Fruit fly (Drosophila melanogaster): Measurements from ENCODE around the gene CG8360.
A peak's percentile ranks its signal among the peaks of the same experiment; 100 is the strongest.

CG8360 gene

dm6 chr2L:8204996-8205567 lies 7.7 kb upstream of the CG8360 start, which contains the start of gene SLC5A11 (continued):
- TF ChIP-seq CG3726 (GFP tag; IDR thresholded peaks at IDR 0.05) (peak; percentile 98), ERR (GFP tag; optimal IDR thresholded peaks at IDR 0.05) (peak; percentile 97), Gsc (GFP tag; IDR thresholded peaks at IDR 0.05) (no peak), lbe (GFP tag; optimal IDR thresholded peaks at IDR 0.05) (peak; percentile 99), CG8089 (GFP tag; optimal IDR thresholded peaks at IDR 0.05) (peak; percentile 31), ems (GFP tag; optimal IDR thresholded peaks at IDR 0.05) (peak; percentile 99), chinmo (GFP tag; IDR thresholded peaks at IDR 0.05; ENCODE audit: partially characterized antibody) (peak; percentile 86; the same call in 2 of the 4 replicates), CG11695 (GFP tag; IDR thresholded peaks at IDR 0.05) (peak; percentile 100), zen (tag; optimal IDR thresholded peaks at IDR 0.05) (peak; percentile 80), CG32772 (GFP tag; IDR thresholded peaks at IDR 0.05) (peak; percentile 95), unpg (GFP tag; optimal IDR thresholded peaks at IDR 0.05) (peak; percentile 85), CG14441 (GFP tag; IDR thresholded peaks at IDR 0.05) (peak; percentile 97), tx (GFP tag; optimal IDR thresholded peaks at IDR 0.05) (peak; percentile 79), CG11504 (tag; optimal IDR thresholded peaks at IDR 0.05) (peak; percentile 93), tio (GFP tag; optimal IDR thresholded peaks at IDR 0.05) (peak; percentile 90), sug (tag; optimal IDR thresholded peaks at IDR 0.05) (peak; percentile 99), CG12104 (GFP tag; optimal IDR thresholded peaks at IDR 0.05) (peak; percentile 100), Fer2 (tag; optimal IDR thresholded peaks at IDR 0.05) (peak; percentile 90), Taf1 (GFP tag; IDR thresholded peaks at IDR 0.05) (peak; percentile 99), Six4 (GFP tag; optimal IDR thresholded peaks at IDR 0.05) (peak; percentile 97), sr (GFP tag; IDR thresholded peaks at IDR 0.05) (peak; percentile 93), stc (GFP tag; IDR thresholded peaks at IDR 0.05) (peak; percentile 98), Sry-δ (GFP tag; optimal IDR thresholded peaks at IDR 0.05) (peak; percentile 75), HLHmδ (GFP tag; optimal IDR thresholded peaks at IDR 0.05) (no peak), Hr78 (GFP tag; optimal IDR thresholded peaks at IDR 0.05) (peak in 1 of 2 experiments; percentile 86), HLH4C (GFP tag; IDR thresholded peaks at IDR 0.05; ENCODE audit: partially characterized antibody) (no peak), CG15073 (GFP tag; optimal IDR thresholded peaks at IDR 0.05) (peak; percentile 83), CTCF (GFP tag; optimal IDR thresholded peaks at IDR 0.05) (peak; percentile 50), Antp (GFP tag; optimal IDR thresholded peaks at IDR 0.05) (peak; percentile 64), dati (GFP tag; IDR thresholded peaks at IDR 0.05) (peak; percentile 81), CG14050 (GFP tag; IDR thresholded peaks at IDR 0.05) (peak; percentile 85), CG15269 (tag; optimal IDR thresholded peaks at IDR 0.05) (peak; percentile 97), Meics (GFP tag; optimal IDR thresholded peaks at IDR 0.05) (peak; percentile 98), CG4404 (GFP tag; IDR thresholded peaks at IDR 0.05) (peak; percentile 85), H15 (GFP tag; IDR thresholded peaks at IDR 0.05) (peak; percentile 96), CkIIα-i1 (GFP tag; IDR thresholded peaks at IDR 0.05) (no peak), D19B (GFP tag; optimal IDR thresholded peaks at IDR 0.05) (peak; percentile 100), Gug (GFP tag; IDR thresholded peaks at IDR 0.05) (peak; percentile 87), CG6254 (GFP tag; optimal IDR thresholded peaks at IDR 0.05) (peak; percentile 89), gcm (GFP tag; optimal IDR thresholded peaks at IDR 0.05) (peak; percentile 96), CG9932 (GFP tag; IDR thresholded peaks at IDR 0.05) (peak; percentile 96), CG8478 (optimal IDR thresholded peaks at IDR 0.05) (no peak), D (optimal IDR thresholded peaks at IDR 0.05) (no peak), D (GFP tag; optimal IDR thresholded peaks at IDR 0.05) (peak; percentile 98), ase (GFP tag; IDR thresholded peaks at IDR 0.05) (peak; percentile 95), Trl (optimal IDR thresholded peaks at IDR 0.05) (peak; percentile 83 to 99), Trl (GFP tag; optimal IDR thresholded peaks at IDR 0.05) (peak; percentile 96), CG1832 (GFP tag; optimal IDR thresholded peaks at IDR 0.05) (no peak), Atf6 (GFP tag; IDR thresholded peaks at IDR 0.05) (peak; percentile 100), CG13775 (GFP tag; optimal IDR thresholded peaks at IDR 0.05) (peak; percentile 88), hkb (optimal IDR thresholded peaks at IDR 0.05) (no peak), hkb (GFP tag; IDR thresholded peaks at IDR 0.05) (peak; percentile 92), CG9876 (GFP tag; optimal IDR thresholded peaks at IDR 0.05) (peak; percentile 54)
